Fruit fly (Drosophila melanogaster): ENCODE data around the gene CG2681.

Gene CG2681

DNA sequence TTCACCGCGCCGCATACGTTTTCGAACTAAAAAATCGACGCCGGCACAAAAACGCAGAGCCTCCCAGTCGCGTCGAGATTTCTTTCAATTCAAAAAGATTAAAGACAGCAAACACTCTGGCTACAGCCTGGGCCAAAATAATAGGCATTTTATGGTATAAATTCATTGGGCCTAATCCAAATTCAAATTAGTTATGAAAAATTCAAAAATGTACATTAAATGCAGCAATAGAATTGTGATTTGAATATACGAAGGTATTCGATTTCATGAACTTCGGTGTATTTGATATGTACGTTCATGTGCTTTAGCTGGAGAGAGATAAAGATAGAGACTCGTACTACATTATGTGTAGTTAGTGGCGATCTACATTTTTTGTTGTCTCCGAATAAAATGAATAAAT, 35.6 kb downstream of the CG2681 start, which contains the start of gene Syx4:
Gene Syx4, minus strand, starts transcription at position 35 of the 400 bp plus-strand sequence.
- TF ChIP-seq CG17801 (GFP tag; optimal IDR thresholded peaks at IDR 0.05; ENCODE audit: partially characterized antibody) = peak; percentile 73

- no peak for TF ChIP-seq CG17801 (GFP tag; optimal IDR thresholded peaks at IDR 0.05; ENCODE audit: partially characterized antibody)
Observed at dm6 chrX:2749693-2750092, 41.2 kb downstream of the CG2681 start.

DNA sequence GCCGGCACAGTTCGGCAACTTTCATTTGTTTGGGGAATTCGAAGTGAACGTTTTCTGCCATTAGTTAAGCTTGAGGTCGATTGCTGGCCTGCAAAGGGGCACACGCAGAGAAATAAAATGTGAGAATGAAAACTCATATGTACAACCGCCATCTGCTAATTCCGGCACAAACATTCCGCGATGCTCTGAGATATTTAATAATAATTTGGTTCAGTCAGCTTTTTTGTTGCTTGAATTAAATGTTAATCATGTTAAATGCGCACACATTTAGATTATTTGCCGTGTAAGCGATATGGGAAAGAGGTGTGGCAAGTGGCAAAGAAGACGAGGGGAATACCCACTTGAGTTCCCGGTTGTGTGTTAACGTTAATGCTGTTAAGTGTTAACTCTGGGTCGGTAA, 48.9 kb downstream of the CG2681 start:
- TF ChIP-seq CG17801 (GFP tag; optimal IDR thresholded peaks at IDR 0.05; ENCODE audit: partially characterized antibody) = no peak

- no peak for TF ChIP-seq CG17801 (GFP tag; optimal IDR thresholded peaks at IDR 0.05; ENCODE audit: partially characterized antibody)
Observed at dm6 chrX:2761198-2761597, 52.7 kb downstream of the CG2681 start.

All from ovary, adult (tissue).